Worm (Caenorhabditis elegans): ENCODE data around the gene nhr-22.

The nhr-22 gene

ce11 chrII:6491817-6492452 lies 42.3 kb upstream of the nhr-22 start, which contains the start of the genes T28D9.11 and T28D9.1 (continued):
- 0 out of 2 replicates have a peak, but pooled peaks have one; percentile 35 for TF ChIP-seq ekl-4 (GFP tag; IDR thresholded peaks at IDR 0.05)

ce11 chrII:6491187-6491586 lies 41.6 kb upstream of the nhr-22 start:
- no peak for TF ChIP-seq fkh-3 (tag; optimal IDR thresholded peaks at IDR 0.05)
- peak; percentile 88 for TF ChIP-seq F33H1.4 (GFP tag; IDR thresholded peaks at IDR 0.05)
- TF ChIP-seq lir-1 (GFP tag; conservative IDR thresholded peaks at IDR 0.05) = no peak
- TF ChIP-seq madf-3 (GFP tag; IDR thresholded peaks at IDR 0.05) = peak; percentile 86
- peak; percentile 88 for TF ChIP-seq Y95B8A.8 (GFP tag; IDR thresholded peaks at IDR 0.05)
- TF ChIP-seq egrh-3 (GFP tag; IDR thresholded peaks at IDR 0.05) = no peak
- no peak for TF ChIP-seq ama-1 (optimal IDR thresholded peaks at IDR 0.05)
- TF ChIP-seq ama-1 (GFP tag; optimal IDR thresholded peaks at IDR 0.05) = peak in 1 of 2 experiments; percentile 69
- TF ChIP-seq chd-7 (tag; optimal IDR thresholded peaks at IDR 0.05) = no peak
- peak; percentile 24 for TF ChIP-seq tlf-1 (GFP tag; optimal IDR thresholded peaks at IDR 0.05)
- TF ChIP-seq die-1 (tag; optimal IDR thresholded peaks at IDR 0.05) = peak; percentile 49
- peak; percentile 58 for TF ChIP-seq tbp1 (GFP tag; optimal IDR thresholded peaks at IDR 0.05)
- peak; percentile 69 for TF ChIP-seq lin-54 (GFP tag; optimal IDR thresholded peaks at IDR 0.05)
- 0 out of 2 replicates have a peak, but pooled peaks have one; percentile 18 for TF ChIP-seq ceh-58 (GFP tag; IDR thresholded peaks at IDR 0.05)
- TF ChIP-seq sptf-2 (GFP tag; optimal IDR thresholded peaks at IDR 0.05) = no peak
- peak; percentile 6 for TF ChIP-seq T07F8.4 (tag; optimal IDR thresholded peaks at IDR 0.05)
- TF ChIP-seq madf-8 (GFP tag; conservative IDR thresholded peaks at IDR 0.05) = peak; percentile 37; the same call in 1 of the 2 replicates
- no peak for TF ChIP-seq ztf-6 (GFP tag; IDR thresholded peaks at IDR 0.05)
- no peak; the same call in 1 of the 2 replicates for TF ChIP-seq Y53F4B.3 (GFP tag; IDR thresholded peaks at IDR 0.05)
- peak; percentile 39 for TF ChIP-seq xnd-1 (tag; optimal IDR thresholded peaks at IDR 0.05)
- no peak for TF ChIP-seq C06A6.2 (GFP tag; conservative IDR thresholded peaks at IDR 0.05)
- no peak for TF ChIP-seq sea-2 (GFP tag; IDR thresholded peaks at IDR 0.05)
- TF ChIP-seq ZK185.1 (tag; optimal IDR thresholded peaks at IDR 0.05; ENCODE audit: poor library complexity, severe bottlenecking) = no peak
- TF ChIP-seq cebp-2 (GFP tag; IDR thresholded peaks at IDR 0.05) = 0 out of 2 replicates have a peak, but pooled peaks have one; percentile 59
- TF ChIP-seq ceh-91 (GFP tag; IDR thresholded peaks at IDR 0.05) = peak; percentile 56
- no peak for TF ChIP-seq ztf-18 (tag; optimal IDR thresholded peaks at IDR 0.05)
- no peak for TF ChIP-seq dox-1 (GFP tag; IDR thresholded peaks at IDR 0.05)
- no peak for TF ChIP-seq mcd-1 (GFP tag; IDR thresholded peaks at IDR 0.05)
- no peak for TF ChIP-seq efl-1 (GFP tag; optimal IDR thresholded peaks at IDR 0.05)
- no peak for TF ChIP-seq F57C9.4 (tag; optimal IDR thresholded peaks at IDR 0.05)
- TF ChIP-seq ztf-3 (GFP tag; optimal IDR thresholded peaks at IDR 0.05) = no peak
- TF ChIP-seq bed-1 (GFP tag; IDR thresholded peaks at IDR 0.05) = no peak
- no peak for TF ChIP-seq let-607 (tag; optimal IDR thresholded peaks at IDR 0.05)
- no peak for TF ChIP-seq hlh-26 (GFP tag; conservative IDR thresholded peaks at IDR 0.05)
- TF ChIP-seq ceh-100 (GFP tag; IDR thresholded peaks at IDR 0.05) = peak; percentile 49
- no peak for TF ChIP-seq zim-3 (tag; optimal IDR thresholded peaks at IDR 0.05)
- TF ChIP-seq ets-4 (GFP tag; optimal IDR thresholded peaks at IDR 0.05) = no peak
- TF ChIP-seq lin-26 (GFP tag; IDR thresholded peaks at IDR 0.05) = peak; percentile 73
- no peak for TF ChIP-seq zfh-2 (GFP tag; conservative IDR thresholded peaks at IDR 0.05)
- no peak for TF ChIP-seq F55B11.4 (tag; optimal IDR thresholded peaks at IDR 0.05; ENCODE audit: borderline replicate concordance, insufficient read depth)
- peak; percentile 78 for TF ChIP-seq attf-6 (GFP tag; IDR thresholded peaks at IDR 0.05)
- no peak for TF ChIP-seq nhr-120 (GFP tag; IDR thresholded peaks at IDR 0.05)
- TF ChIP-seq hlh-12 (tag; optimal IDR thresholded peaks at IDR 0.05) = no peak
- TF ChIP-seq hmg-1.2 (GFP tag; IDR thresholded peaks at IDR 0.05) = peak; percentile 51
- TF ChIP-seq F37B4.10 (GFP tag; IDR thresholded peaks at IDR 0.05) = no peak
- TF ChIP-seq unc-130 (GFP tag; optimal IDR thresholded peaks at IDR 0.05) = peak; percentile 59
